Fruit fly (Drosophila melanogaster) whole organism, pupa: ENCODE data around the gene CG45100.

Source experiments
- CG13204 ChIP-seq: fragments of 200-800 bp; sonication (Bioruptor generic); optimal IDR thresholded peaks from 2 replicates; lab custom pipeline; 2018; ENCODE audit warnings: missing biosample characterization, mild to moderate bottlenecking, missing genetic modification characterization, moderate library complexity
- CG14655 ChIP-seq: fragments of 200-800 bp; sonication (Bioruptor generic); optimal IDR thresholded peaks from 3 replicates; lab custom pipeline; 2017; ENCODE audit warnings: mild to moderate bottlenecking, missing biosample characterization, missing genetic modification reagents, missing genetic modification characterization
- CG4496 ChIP-seq: fragments of 200-800 bp; sonication (Bioruptor generic); IDR thresholded peaks from 3 replicates; pipeline ENCODE4 v1.3.6; 2022; ENCODE audit warnings: missing biosample characterization, missing genetic modification characterization
- Ets98B ChIP-seq: fragments of 200-800 bp; sonication (Bioruptor generic); IDR thresholded peaks from 2 replicates; pipeline ENCODE4 v1.3.6; 2022; ENCODE audit warnings: missing biosample characterization, missing genetic modification characterization
- gl ChIP-seq: fragments of 200-800 bp; sonication (Bioruptor generic); optimal IDR thresholded peaks from 2 replicates; lab custom pipeline; 2018; ENCODE audit warnings: missing biosample characterization, mild to moderate bottlenecking, missing genetic modification characterization
- rn ChIP-seq: fragments of 200-800 bp; sonication (Bioruptor generic); IDR thresholded peaks from 2 replicates; pipeline ENCODE4 v1.3.6; 2022; ENCODE audit warnings: missing biosample characterization, missing genetic modification characterization

DNA sequence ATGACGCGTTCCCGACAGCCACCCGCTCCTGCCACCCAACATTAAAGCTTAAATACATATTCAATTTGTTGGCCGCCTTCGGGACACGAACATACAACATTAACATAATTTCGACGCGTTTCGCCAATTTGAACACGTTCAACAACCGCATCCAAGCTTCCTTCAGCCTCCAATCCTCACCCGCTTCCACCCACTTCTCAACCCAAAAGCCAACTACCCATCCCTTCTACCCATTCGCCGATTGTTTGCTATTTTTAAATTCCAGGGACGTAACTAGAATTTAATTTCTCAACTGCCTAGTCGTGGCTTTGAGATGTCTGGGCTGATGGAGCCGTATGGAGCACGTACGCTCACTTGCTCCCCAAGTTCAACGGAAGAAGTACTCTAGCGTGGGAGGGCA lies 44.6 kb downstream of the CG45100 start:
- no peak for TF ChIP-seq CG13204 (GFP tag; lab: Kevin White, UChicago)
- TF ChIP-seq Ets98B (GFP tag; lab: Robert Waterston, UW) = no peak
- TF ChIP-seq gl (tag; lab: Kevin White, UChicago) = no peak
- TF ChIP-seq rn = no peak
- TF ChIP-seq CG4496 = no peak
- TF ChIP-seq CG14655 = no peak
